Worm (Caenorhabditis elegans): ENCODE data around the gene F11D11.4.

DNA sequence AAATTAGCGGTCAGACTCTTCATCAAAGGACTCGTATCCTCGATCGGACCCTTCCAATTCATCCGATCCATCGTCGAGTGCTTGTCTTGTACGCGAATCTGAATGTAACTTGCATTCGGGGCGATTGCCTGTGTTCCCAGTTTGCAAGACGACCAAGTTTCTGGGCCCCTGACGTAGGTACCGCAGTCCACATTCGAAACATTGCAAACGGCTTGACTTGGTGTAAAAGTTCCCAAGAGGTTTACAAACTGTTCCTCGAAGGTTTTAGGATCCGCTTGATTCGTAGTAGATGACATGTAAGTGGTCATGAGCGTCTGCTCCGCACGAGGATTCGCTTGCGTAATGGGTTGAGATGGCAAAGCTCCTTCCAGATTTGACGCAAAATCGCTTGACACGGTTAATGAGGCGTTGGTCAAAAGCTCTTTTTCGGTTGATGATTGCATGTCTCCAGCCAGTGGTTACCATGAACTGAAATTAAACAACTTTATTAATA, 15.1 kb downstream of the F11D11.4 start, which contains the start of gene Y17D7B.4:
- TF ChIP-seq nhr-71 (tag; optimal IDR thresholded peaks at IDR 0.05) = no peak
- no peak for TF ChIP-seq nhr-76 (tag; optimal IDR thresholded peaks at IDR 0.05)
- no peak for TF ChIP-seq pqm-1 (tag; optimal IDR thresholded peaks at IDR 0.05)
- no peak for TF ChIP-seq swsn-7 (tag; optimal IDR thresholded peaks at IDR 0.05)
- TF ChIP-seq ztf-11 (tag; optimal IDR thresholded peaks at IDR 0.05) = no peak
- TF ChIP-seq C34B4.2 (tag; optimal IDR thresholded peaks at IDR 0.05) = no peak
- no peak for TF ChIP-seq unc-130 (tag; optimal IDR thresholded peaks at IDR 0.05)
- no peak for TF ChIP-seq hpl-2 (GFP tag; optimal IDR thresholded peaks at IDR 0.05)
- TF ChIP-seq pag-3 (tag; optimal IDR thresholded peaks at IDR 0.05; ENCODE audit: borderline replicate concordance, insufficient read depth) = no peak
- TF ChIP-seq snpc-4 (tag; optimal IDR thresholded peaks at IDR 0.05) = no peak
- TF ChIP-seq ces-1 (GFP tag; optimal IDR thresholded peaks at IDR 0.05) = no peak
